Worm (Caenorhabditis elegans): ENCODE results near the gene F22E5.12.

DNA sequence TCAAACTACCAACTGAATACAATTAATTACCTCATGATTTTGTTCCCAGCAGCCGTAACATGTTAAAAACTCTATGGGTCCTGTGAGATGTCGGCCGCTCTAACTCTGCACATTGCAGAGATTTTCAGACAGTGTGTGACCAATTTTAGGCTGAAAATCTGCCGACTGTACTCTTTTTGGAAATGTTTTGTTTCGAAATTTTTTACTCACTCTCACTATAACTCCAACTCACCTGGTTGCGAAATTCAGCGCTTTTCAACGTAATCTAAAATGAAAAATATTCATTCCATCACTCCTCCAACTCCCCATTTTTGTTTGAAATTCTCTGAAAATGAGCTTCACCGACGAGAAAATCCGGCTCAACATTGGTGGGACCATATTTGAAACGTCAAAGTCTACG, 2.9 kb upstream of the F22E5.12 start, which contains the start of the genes F22E5.13 and F22E5.6:
- TF ChIP-seq grh-1 (GFP tag; IDR thresholded peaks at IDR 0.05) (no peak), unc-62 (GFP tag; optimal IDR thresholded peaks at IDR 0.05) (no peak), snpc-4 (tag; optimal IDR thresholded peaks at IDR 0.05) (no peak), skn-1 (tag; optimal IDR thresholded peaks at IDR 0.05) (no peak)
